4 worm cellular contexts compared by ENCODE assay signal in genomic region chrIII:3174985-3175384, ce11.
TF ChIP-seq lines count a peak whose summit lies in the region.

Gene R148.3, plus strand, starts transcription at chrIII:3175331.

TF ChIP-seq in whole organism, L2 larva, 48 proteins besides CTCF, POLR2A, EP300 and RAD21 (continues in another document):
- TF ChIP-seq dmd-4 (tag; optimal IDR thresholded peaks at IDR 0.05; lab: Kevin White, UChicago) = no peak
- TF ChIP-seq sem-4 (tag; optimal IDR thresholded peaks at IDR 0.05; lab: Kevin White, UChicago) = peak; percentile 27
- TF ChIP-seq aly-2 (tag; optimal IDR thresholded peaks at IDR 0.05; lab: Kevin White, UChicago) = no peak
- TF ChIP-seq nhr-129 (tag; optimal IDR thresholded peaks at IDR 0.05; lab: Kevin White, UChicago) = peak; percentile 39
- peak; percentile 37 for TF ChIP-seq nhr-25 (tag; optimal IDR thresholded peaks at IDR 0.05; lab: Kevin White, UChicago)
- peak; percentile 21 for TF ChIP-seq C34F6.9 (tag; optimal IDR thresholded peaks at IDR 0.05; lab: Kevin White, UChicago)
- TF ChIP-seq lin-13 (GFP tag; optimal IDR thresholded peaks at IDR 0.05; lab: Kevin White, UChicago) = peak; percentile 61
- peak in 1 of 2 experiments; percentile 24 for TF ChIP-seq mdl-1 (tag; optimal IDR thresholded peaks at IDR 0.05; lab: Kevin White, UChicago)
- peak in 1 of 2 experiments; percentile 59 for TF ChIP-seq lsy-2 (tag; optimal IDR thresholded peaks at IDR 0.05; lab: Kevin White, UChicago)
- no peak for TF ChIP-seq ama-1 (optimal IDR thresholded peaks at IDR 0.05; lab: Kevin White, UChicago)
- no peak for TF ChIP-seq ztf-1 (GFP tag; conservative IDR thresholded peaks at IDR 0.05; lab: Robert Waterston, UW)
- TF ChIP-seq F13H6.1 (tag; optimal IDR thresholded peaks at IDR 0.05; lab: Kevin White, UChicago) = peak; percentile 62
- peak; percentile 75 for TF ChIP-seq crh-2 (tag; optimal IDR thresholded peaks at IDR 0.05; lab: Kevin White, UChicago)
- TF ChIP-seq nhr-21 (tag; optimal IDR thresholded peaks at IDR 0.05; lab: Kevin White, UChicago) = peak; percentile 22
- TF ChIP-seq fos-1 (tag; optimal IDR thresholded peaks at IDR 0.05; lab: Kevin White, UChicago) = no peak
- peak; percentile 66 for TF ChIP-seq gmeb-1 (tag; optimal IDR thresholded peaks at IDR 0.05; lab: Kevin White, UChicago)
- no peak for TF ChIP-seq nhr-11 (tag; optimal IDR thresholded peaks at IDR 0.05; lab: Kevin White, UChicago)
- TF ChIP-seq lin-11 (tag; optimal IDR thresholded peaks at IDR 0.05; lab: Kevin White, UChicago) = peak; percentile 36
- peak; percentile 52 for TF ChIP-seq unc-55 (GFP tag; optimal IDR thresholded peaks at IDR 0.05; lab: Kevin White, UChicago)
- no peak for TF ChIP-seq nhr-237 (tag; optimal IDR thresholded peaks at IDR 0.05; lab: Kevin White, UChicago)
- no peak for TF ChIP-seq elt-3 (tag; optimal IDR thresholded peaks at IDR 0.05; lab: Kevin White, UChicago)
- TF ChIP-seq lin-39 (tag; optimal IDR thresholded peaks at IDR 0.05; lab: Kevin White, UChicago) = no peak
- TF ChIP-seq R02D3.7 (tag; optimal IDR thresholded peaks at IDR 0.05; lab: Kevin White, UChicago) = no peak

TF ChIP-seq in whole organism, L4 larva, 104 proteins besides CTCF, POLR2A, EP300 and RAD21 (continues in another document):
- TF ChIP-seq hmg-1.1 (GFP tag; IDR thresholded peaks at IDR 0.05; lab: Robert Waterston, UW) (peak; percentile 53; the same call in 1 of the 2 replicates), lin-38 (GFP tag; IDR thresholded peaks at IDR 0.05; lab: Robert Waterston, UW) (peak; percentile 68), lim-7 (GFP tag; IDR thresholded peaks at IDR 0.05; lab: Robert Waterston, UW) (no peak), pha-4 (GFP tag; IDR thresholded peaks at IDR 0.05; lab: Robert Waterston, UW) (peak; percentile 53; the same call in 1 of the 2 replicates), pha-4 (tag; optimal IDR thresholded peaks at IDR 0.05; lab: Kevin White, UChicago) (no peak), ZK546.5 (tag; optimal IDR thresholded peaks at IDR 0.05; lab: Kevin White, UChicago) (no peak), zfp-3 (GFP tag; conservative IDR thresholded peaks at IDR 0.05; lab: Robert Waterston, UW) (no peak), lin-15B (tag; optimal IDR thresholded peaks at IDR 0.05; lab: Kevin White, UChicago) (no peak), ceh-44 (GFP tag; IDR thresholded peaks at IDR 0.05; lab: Robert Waterston, UW) (no peak), ceh-82 (tag; optimal IDR thresholded peaks at IDR 0.05; lab: Kevin White, UChicago) (no peak), spr-1 (tag; optimal IDR thresholded peaks at IDR 0.05; lab: Kevin White, UChicago) (peak; percentile 22), mxl-3 (GFP tag; optimal IDR thresholded peaks at IDR 0.05; lab: Kevin White, UChicago) (peak; percentile 92), ces-1 (GFP tag; optimal IDR thresholded peaks at IDR 0.05; lab: Kevin White, UChicago) (no peak), F49E8.2 (tag; optimal IDR thresholded peaks at IDR 0.05; lab: Kevin White, UChicago; ENCODE audit: borderline replicate concordance) (no peak), madf-5 (GFP tag; IDR thresholded peaks at IDR 0.05; lab: Robert Waterston, UW) (no peak), mes-2 (tag; optimal IDR thresholded peaks at IDR 0.05; lab: Kevin White, UChicago; ENCODE audit: poor library complexity, severe bottlenecking) (peak; percentile 88), Y48G9A.11 (GFP tag; IDR thresholded peaks at IDR 0.05; lab: Robert Waterston, UW) (no peak), hlh-11 (tag; optimal IDR thresholded peaks at IDR 0.05; lab: Kevin White, UChicago) (peak; percentile 15), daf-8 (GFP tag; IDR thresholded peaks at IDR 0.05; lab: Robert Waterston, UW) (no peak), aha-1 (tag; lab: Kevin White, UChicago) (peak; percentile 84), saeg-2 (GFP tag; IDR thresholded peaks at IDR 0.05; lab: Robert Waterston, UW) (no peak), snpc-4 (tag; optimal IDR thresholded peaks at IDR 0.05; lab: Kevin White, UChicago) (no peak), mdl-1 (tag; optimal IDR thresholded peaks at IDR 0.05; lab: Kevin White, UChicago) (peak; percentile 69 to 83), zfp-2 (tag; optimal IDR thresholded peaks at IDR 0.05; lab: Kevin White, UChicago) (no peak), nhr-28 (tag; optimal IDR thresholded peaks at IDR 0.05; lab: Kevin White, UChicago) (no peak)

TF ChIP-seq in whole organism, late embryonic, 69 proteins besides CTCF, POLR2A, EP300 and RAD21 (continues in another document):
- TF ChIP-seq sdc-2 (tag; optimal IDR thresholded peaks at IDR 0.05; lab: Kevin White, UChicago) (peak; percentile 55), sox-2 (GFP tag; IDR thresholded peaks at IDR 0.05; lab: Robert Waterston, UW) (no peak), nfya-1 (tag; optimal IDR thresholded peaks at IDR 0.05; lab: Kevin White, UChicago) (peak; percentile 79), F13H6.1 (tag; optimal IDR thresholded peaks at IDR 0.05; lab: Kevin White, UChicago) (peak; percentile 77), ets-4 (tag; optimal IDR thresholded peaks at IDR 0.05; lab: Kevin White, UChicago) (peak; percentile 42), ceh-34 (tag; optimal IDR thresholded peaks at IDR 0.05; lab: Kevin White, UChicago) (peak; percentile 74), ceh-9 (tag; optimal IDR thresholded peaks at IDR 0.05; lab: Kevin White, UChicago) (no peak), lin-11 (tag; optimal IDR thresholded peaks at IDR 0.05; lab: Kevin White, UChicago) (peak; percentile 68), madf-2 (tag; optimal IDR thresholded peaks at IDR 0.05; lab: Kevin White, UChicago) (peak; percentile 64), lim-6 (tag; optimal IDR thresholded peaks at IDR 0.05; lab: Kevin White, UChicago) (peak; percentile 62), unc-86 (tag; optimal IDR thresholded peaks at IDR 0.05; lab: Kevin White, UChicago) (peak; percentile 87), tbx-2 (tag; optimal IDR thresholded peaks at IDR 0.05; lab: Kevin White, UChicago) (peak; percentile 83), ceh-18 (tag; optimal IDR thresholded peaks at IDR 0.05; lab: Kevin White, UChicago) (peak; percentile 37), ttx-3 (tag; optimal IDR thresholded peaks at IDR 0.05; lab: Kevin White, UChicago) (peak; percentile 85), mec-3 (tag; optimal IDR thresholded peaks at IDR 0.05; lab: Kevin White, UChicago; ENCODE audit: borderline replicate concordance) (no peak), ceh-30 (tag; optimal IDR thresholded peaks at IDR 0.05; lab: Kevin White, UChicago) (peak; percentile 6), C08G9.2 (tag; optimal IDR thresholded peaks at IDR 0.05; lab: Kevin White, UChicago) (peak; percentile 64), hlh-8 (tag; optimal IDR thresholded peaks at IDR 0.05; lab: Kevin White, UChicago) (peak; percentile 75), pros-1 (tag; optimal IDR thresholded peaks at IDR 0.05; lab: Kevin White, UChicago) (no peak), dmd-4 (tag; optimal IDR thresholded peaks at IDR 0.05; lab: Kevin White, UChicago; ENCODE audit: borderline replicate concordance) (peak; percentile 78), fax-1 (tag; optimal IDR thresholded peaks at IDR 0.05; lab: Kevin White, UChicago) (peak; percentile 79), K09A11.1 (tag; optimal IDR thresholded peaks at IDR 0.05; lab: Kevin White, UChicago; ENCODE audit: insufficient read depth) (peak; percentile 88), che-1 (tag; optimal IDR thresholded peaks at IDR 0.05; lab: Kevin White, UChicago) (peak; percentile 74), ama-1 (optimal IDR thresholded peaks at IDR 0.05; lab: Kevin White, UChicago) (no peak), hlh-13 (GFP tag; optimal IDR thresholded peaks at IDR 0.05; lab: Kevin White, UChicago) (peak; percentile 15)

TF ChIP-seq in whole organism, mixed stage, embryonic, 35 proteins besides CTCF, POLR2A, EP300 and RAD21 (continues in another document):
- TF ChIP-seq tbx-8 (GFP tag; optimal IDR thresholded peaks at IDR 0.05; lab: Kevin White, UChicago) (peak; percentile 84), flh-1 (GFP tag; optimal IDR thresholded peaks at IDR 0.05; lab: Kevin White, UChicago) (peak; percentile 46), snpc-4 (tag; optimal IDR thresholded peaks at IDR 0.05; lab: Kevin White, UChicago) (no peak), nhr-76 (tag; optimal IDR thresholded peaks at IDR 0.05; lab: Kevin White, UChicago) (no peak), hlh-1 (tag; optimal IDR thresholded peaks at IDR 0.05; lab: Kevin White, UChicago) (peak; percentile 65), unc-120 (tag; optimal IDR thresholded peaks at IDR 0.05; lab: Kevin White, UChicago; ENCODE audit: poor library complexity, severe bottlenecking) (peak; percentile 65), ceh-83 (GFP tag; optimal IDR thresholded peaks at IDR 0.05; lab: Kevin White, UChicago) (peak; percentile 52), M03D4.4 (tag; optimal IDR thresholded peaks at IDR 0.05; lab: Kevin White, UChicago) (peak; percentile 81), zip-8 (tag; optimal IDR thresholded peaks at IDR 0.05; lab: Kevin White, UChicago) (no peak), nhr-237 (tag; optimal IDR thresholded peaks at IDR 0.05; lab: Kevin White, UChicago) (no peak), mab-5 (tag; optimal IDR thresholded peaks at IDR 0.05; lab: Kevin White, UChicago) (peak; percentile 46), ham-2 (GFP tag; optimal IDR thresholded peaks at IDR 0.05; lab: Kevin White, UChicago) (peak; percentile 92), nhr-12 (tag; optimal IDR thresholded peaks at IDR 0.05; lab: Kevin White, UChicago) (peak; percentile 40), pha-4 (tag; optimal IDR thresholded peaks at IDR 0.05; lab: Kevin White, UChicago) (no peak), ceh-43 (GFP tag; optimal IDR thresholded peaks at IDR 0.05; lab: Kevin White, UChicago) (peak; percentile 82), bed-3 (GFP tag; optimal IDR thresholded peaks at IDR 0.05; lab: Kevin White, UChicago) (peak; percentile 74), cnd-1 (tag; optimal IDR thresholded peaks at IDR 0.05; lab: Kevin White, UChicago) (peak; percentile 69), ztf-11 (tag; optimal IDR thresholded peaks at IDR 0.05; lab: Kevin White, UChicago) (peak; percentile 62), lin-32 (GFP tag; optimal IDR thresholded peaks at IDR 0.05; lab: Kevin White, UChicago) (peak; percentile 31), lin-13 (tag; optimal IDR thresholded peaks at IDR 0.05; lab: Kevin White, UChicago) (peak; percentile 79), ceh-39 (tag; optimal IDR thresholded peaks at IDR 0.05; lab: Kevin White, UChicago) (no peak), unc-39 (tag; optimal IDR thresholded peaks at IDR 0.05; lab: Kevin White, UChicago) (peak; percentile 51), drap-1 (GFP tag; optimal IDR thresholded peaks at IDR 0.05; lab: Kevin White, UChicago) (peak; percentile 76), blmp-1 (tag; optimal IDR thresholded peaks at IDR 0.05; lab: Kevin White, UChicago) (peak; percentile 42), unc-62 (GFP tag; optimal IDR thresholded peaks at IDR 0.05; lab: Kevin White, UChicago) (no peak), elt-3 (tag; optimal IDR thresholded peaks at IDR 0.05; lab: Kevin White, UChicago) (no peak), nhr-2 (tag; optimal IDR thresholded peaks at IDR 0.05; lab: Kevin White, UChicago) (peak; percentile 42), sptf-1 (tag; optimal IDR thresholded peaks at IDR 0.05; lab: Kevin White, UChicago) (peak; percentile 93), mep-1 (tag; optimal IDR thresholded peaks at IDR 0.05; lab: Kevin White, UChicago) (peak; percentile 72), sem-2 (GFP tag; optimal IDR thresholded peaks at IDR 0.05; lab: Kevin White, UChicago) (peak; percentile 57)
